Worm (Caenorhabditis elegans) whole organism, L2 larva: ENCODE data around the gene H03A11.2.

Experiments
- ama-1 ChIP-seq: fragments of 150-350 bp; optimal IDR thresholded peaks from 2 replicates; lab custom pipeline; 2018; ENCODE audit warnings: inconsistent platforms
- snpc-4 ChIP-seq: fragments of 150-350 bp; optimal IDR thresholded peaks from 2 replicates; lab custom pipeline; 2014; ENCODE audit warnings: missing biosample characterization, missing genetic modification characterization

DNA sequence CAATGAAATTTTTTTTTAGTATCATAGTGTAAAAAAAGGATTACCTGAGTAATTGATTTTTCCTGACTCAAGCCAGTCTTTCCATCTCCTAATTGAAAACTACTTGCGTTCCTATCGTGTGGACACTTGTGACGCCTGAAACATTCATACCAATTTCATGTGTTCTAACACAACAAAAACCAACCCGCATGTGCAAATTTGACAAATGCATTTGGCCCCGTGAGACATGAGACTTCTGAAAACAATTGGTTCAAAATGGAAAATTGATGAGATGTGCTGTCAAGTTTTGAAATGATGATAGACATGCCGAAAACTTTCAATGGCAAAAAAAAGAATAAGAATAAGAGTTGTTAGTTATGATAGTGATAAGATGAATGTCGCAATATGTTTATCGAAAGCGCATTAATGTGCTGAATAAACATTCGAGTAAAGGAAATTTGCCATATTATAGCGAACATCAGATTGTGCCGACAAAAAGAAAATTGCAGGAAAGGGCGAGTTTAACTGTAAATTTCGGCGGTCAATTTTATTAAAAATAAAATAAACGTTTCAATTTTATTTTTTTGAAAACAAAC lies at the start of gene H03A11.2:
- no peak for TF ChIP-seq snpc-4 (tag; lab: Kevin White, UChicago)
- TF ChIP-seq ama-1 (lab: Kevin White, UChicago): no peak
